Worm (Caenorhabditis elegans): ENCODE measurements around the gene cnb-1.

Gene cnb-1

ce11 chrV:11375150-11375792, at the start of gene cnb-1:
Gene cnb-1, plus strand, starts transcription at chrV:11375742.
- no peak for TF ChIP-seq C38D4.7 (GFP tag; optimal IDR thresholded peaks at IDR 0.05)
- peak; percentile 20 for TF ChIP-seq unc-86 (tag; optimal IDR thresholded peaks at IDR 0.05)
- TF ChIP-seq fkh-6 (tag; optimal IDR thresholded peaks at IDR 0.05) = no peak
- peak; percentile 69 for TF ChIP-seq ref-2 (tag; optimal IDR thresholded peaks at IDR 0.05)
- TF ChIP-seq ceh-2 (tag; optimal IDR thresholded peaks at IDR 0.05) = peak; percentile 61
- TF ChIP-seq madf-2 (tag; optimal IDR thresholded peaks at IDR 0.05) = no peak
- no peak for TF ChIP-seq sox-2 (GFP tag; IDR thresholded peaks at IDR 0.05)
- peak; percentile 39 for TF ChIP-seq F13H6.1 (tag; optimal IDR thresholded peaks at IDR 0.05)
- peak; percentile 16 for TF ChIP-seq lim-6 (tag; optimal IDR thresholded peaks at IDR 0.05)
- TF ChIP-seq syd-9 (tag; optimal IDR thresholded peaks at IDR 0.05) = peak; percentile 33
- TF ChIP-seq hlh-8 (tag; optimal IDR thresholded peaks at IDR 0.05) = peak; percentile 62
- TF ChIP-seq K02D7.2 (tag; optimal IDR thresholded peaks at IDR 0.05) = no peak
- no peak for TF ChIP-seq ttx-3 (tag; optimal IDR thresholded peaks at IDR 0.05)
- TF ChIP-seq nhr-232 (tag; optimal IDR thresholded peaks at IDR 0.05) = no peak
- TF ChIP-seq ama-1 (optimal IDR thresholded peaks at IDR 0.05) = no peak
- peak; percentile 76 for TF ChIP-seq ceh-18 (tag; optimal IDR thresholded peaks at IDR 0.05)
- TF ChIP-seq pag-3 (tag; optimal IDR thresholded peaks at IDR 0.05; ENCODE audit: borderline replicate concordance) = no peak
- no peak for TF ChIP-seq ceh-6 (GFP tag; optimal IDR thresholded peaks at IDR 0.05)
- peak; percentile 85 for TF ChIP-seq ceh-31 (tag; optimal IDR thresholded peaks at IDR 0.05)
- peak; percentile 13 for TF ChIP-seq sdc-2 (tag; optimal IDR thresholded peaks at IDR 0.05)
- TF ChIP-seq tbx-2 (tag; optimal IDR thresholded peaks at IDR 0.05) = peak; percentile 75
- no peak for TF ChIP-seq pha-2 (tag; optimal IDR thresholded peaks at IDR 0.05)
- peak; percentile 48 for TF ChIP-seq unc-42 (tag; optimal IDR thresholded peaks at IDR 0.05)
- no peak for TF ChIP-seq lin-11 (tag; optimal IDR thresholded peaks at IDR 0.05)
- no peak for TF ChIP-seq T23F11.4 (GFP tag; optimal IDR thresholded peaks at IDR 0.05)
- no peak for TF ChIP-seq ceh-30 (tag; optimal IDR thresholded peaks at IDR 0.05)
- TF ChIP-seq hlh-30 (tag; optimal IDR thresholded peaks at IDR 0.05; ENCODE audit: insufficient read depth) = peak; percentile 54
- TF ChIP-seq hlh-6 (tag; optimal IDR thresholded peaks at IDR 0.05) = peak; percentile 29
- peak; percentile 9 for TF ChIP-seq zip-5 (tag; optimal IDR thresholded peaks at IDR 0.05)
- TF ChIP-seq ceh-14 (tag; optimal IDR thresholded peaks at IDR 0.05) = peak; percentile 84
- TF ChIP-seq C08G9.2 (tag; optimal IDR thresholded peaks at IDR 0.05) = peak; percentile 32
- peak; percentile 82 for TF ChIP-seq unc-55 (GFP tag; optimal IDR thresholded peaks at IDR 0.05)
- TF ChIP-seq rnt-1 (tag; optimal IDR thresholded peaks at IDR 0.05) = peak; percentile 38
- peak; percentile 64 for TF ChIP-seq nfya-1 (tag; optimal IDR thresholded peaks at IDR 0.05)
- peak; percentile 86 for TF ChIP-seq ceh-48 (tag; optimal IDR thresholded peaks at IDR 0.05)
- TF ChIP-seq ceh-24 (tag; optimal IDR thresholded peaks at IDR 0.05) = no peak

- TF ChIP-seq unc-55 (GFP tag; optimal IDR thresholded peaks at IDR 0.05) = peak; percentile 31
- no peak for TF ChIP-seq ceh-30 (tag; optimal IDR thresholded peaks at IDR 0.05)
- peak; percentile 42 for TF ChIP-seq ceh-31 (tag; optimal IDR thresholded peaks at IDR 0.05)
- TF ChIP-seq unc-42 (tag; optimal IDR thresholded peaks at IDR 0.05) = peak; percentile 48
- peak; percentile 54 for TF ChIP-seq nfya-1 (tag; optimal IDR thresholded peaks at IDR 0.05)
- TF ChIP-seq ceh-18 (tag; optimal IDR thresholded peaks at IDR 0.05) = peak; percentile 1
These were observed 48.6 kb upstream of the cnb-1 start, which contains the start of gene tmed-10 for ce11 chrV:11326914-11327367. Gene tmed-10, minus strand, starts transcription at chrV:11326964.

ce11 chrV:11329100-11329499, 46.4 kb upstream of the cnb-1 start, which contains the start of gene F47G9.6:
Gene F47G9.6, plus strand, starts transcription at chrV:11329400.
- TF ChIP-seq npax-4 (tag; optimal IDR thresholded peaks at IDR 0.05) (no peak), hlh-6 (tag; optimal IDR thresholded peaks at IDR 0.05) (no peak), fax-1 (tag; optimal IDR thresholded peaks at IDR 0.05) (no peak), unc-86 (tag; optimal IDR thresholded peaks at IDR 0.05) (no peak), tbx-7 (tag; optimal IDR thresholded peaks at IDR 0.05) (no peak), ttx-3 (tag; optimal IDR thresholded peaks at IDR 0.05) (no peak), C08G9.2 (tag; optimal IDR thresholded peaks at IDR 0.05) (no peak), dmd-4 (tag; optimal IDR thresholded peaks at IDR 0.05; ENCODE audit: borderline replicate concordance) (no peak), T23F11.4 (GFP tag; optimal IDR thresholded peaks at IDR 0.05) (no peak), ets-4 (tag; optimal IDR thresholded peaks at IDR 0.05) (no peak), nhr-11 (tag; optimal IDR thresholded peaks at IDR 0.05) (no peak), pha-2 (tag; optimal IDR thresholded peaks at IDR 0.05) (no peak), nhr-232 (tag; optimal IDR thresholded peaks at IDR 0.05) (no peak), che-1 (tag; optimal IDR thresholded peaks at IDR 0.05) (no peak), unc-42 (tag; optimal IDR thresholded peaks at IDR 0.05) (no peak), ceh-18 (tag; optimal IDR thresholded peaks at IDR 0.05) (no peak)

All from whole organism, late embryonic.